Worm (Caenorhabditis elegans): ENCODE results near the gene pho-10.

DNA sequence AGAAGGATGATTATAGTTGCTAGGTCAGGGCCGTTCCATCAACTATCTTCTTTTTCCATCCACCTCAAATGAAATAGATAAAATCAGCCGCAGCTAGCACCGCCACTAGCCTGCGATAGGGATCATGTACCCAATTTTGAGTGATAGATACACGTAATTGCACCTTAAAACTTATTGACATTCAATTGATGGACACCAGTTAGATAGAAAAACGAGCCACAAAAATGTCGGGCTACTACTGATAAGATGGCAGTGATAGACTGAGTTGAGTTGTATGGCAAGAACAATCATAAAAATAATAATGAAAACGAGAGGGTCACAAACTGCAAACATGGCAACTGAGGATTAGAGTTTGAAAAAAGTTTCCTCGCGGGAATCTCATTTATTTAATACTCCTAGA is 28.5 kb downstream of the pho-10 start:
- TF ChIP-seq klf-2 (GFP tag; conservative IDR thresholded peaks at IDR 0.05) (no peak), ztf-23 (GFP tag; IDR thresholded peaks at IDR 0.05) (no peak)
